Worm (Caenorhabditis elegans) whole organism, mixed stage, embryonic: ENCODE data around the gene rpn-9.

Source experiments
- M03D4.4 ChIP-seq: sonication (generic microtip); optimal IDR thresholded peaks from 2 replicates; lab custom pipeline; 2017; ENCODE audit warnings: mild to moderate bottlenecking, missing genetic modification characterization, missing compliant biosample characterization
- bed-3 ChIP-seq: fragments of 200-800 bp; sonication (Bioruptor generic); optimal IDR thresholded peaks from 3 replicates; lab custom pipeline; 2018; ENCODE audit warnings: mild to moderate bottlenecking, missing genetic modification characterization, moderate library complexity, missing compliant biosample characterization
- blmp-1 ChIP-seq: fragments of 150-350 bp; optimal IDR thresholded peaks from 2 replicates; lab custom pipeline; 2014; ENCODE audit warnings: missing biosample characterization, missing genetic modification characterization
- ceh-43 ChIP-seq: fragments of 200-800 bp; sonication (Bioruptor generic); optimal IDR thresholded peaks from 2 replicates; lab custom pipeline; 2018; ENCODE audit warnings: mild to moderate bottlenecking, missing genetic modification characterization, moderate library complexity, missing compliant biosample characterization
- ceh-83 ChIP-seq: fragments of 200-800 bp; sonication (Bioruptor generic); optimal IDR thresholded peaks from 2 replicates; lab custom pipeline; 2018; ENCODE audit warnings: mild to moderate bottlenecking, missing genetic modification characterization, missing compliant biosample characterization
- ces-1 ChIP-seq: fragments of 150-350 bp; optimal IDR thresholded peaks from 2 replicates; lab custom pipeline; 2014; ENCODE audit warnings: missing biosample characterization, missing genetic modification reagents, missing genetic modification characterization
- cnd-1 ChIP-seq: fragments of 200-800 bp; sonication (Bioruptor generic); optimal IDR thresholded peaks from 2 replicates; lab custom pipeline; 2018; ENCODE audit warnings: mild to moderate bottlenecking, missing genetic modification characterization, missing compliant biosample characterization
- drap-1 ChIP-seq: fragments of 200-800 bp; sonication (Bioruptor generic); optimal IDR thresholded peaks from 3 replicates; lab custom pipeline; 2018; ENCODE audit warnings: mild to moderate bottlenecking, missing genetic modification characterization, missing compliant biosample characterization
- elt-1 ChIP-seq: sonication (generic microtip); optimal IDR thresholded peaks from 2 replicates; lab custom pipeline; 2017; ENCODE audit warnings: missing genetic modification characterization, mild to moderate bottlenecking, missing compliant biosample characterization, antibody characterized with exemption, moderate library complexity, borderline replicate concordance; ENCODE audit not compliant: insufficient read depth
- elt-3 ChIP-seq: fragments of 150-350 bp; optimal IDR thresholded peaks from 2 replicates; lab custom pipeline; 2014; ENCODE audit warnings: missing biosample characterization, missing genetic modification characterization
- ham-2 ChIP-seq: fragments of 200-800 bp; sonication (Bioruptor generic); optimal IDR thresholded peaks from 2 replicates; lab custom pipeline; 2018; ENCODE audit warnings: mild to moderate bottlenecking, missing genetic modification characterization, missing compliant biosample characterization
- hlh-1 ChIP-seq: fragments of 150-350 bp; optimal IDR thresholded peaks from 2 replicates; lab custom pipeline; 2014; ENCODE audit warnings: missing biosample characterization, missing genetic modification reagents, missing genetic modification characterization
- lin-13 ChIP-seq: fragments of 150-350 bp; optimal IDR thresholded peaks from 2 replicates; lab custom pipeline; 2014; ENCODE audit warnings: missing biosample characterization, missing genetic modification characterization
- lin-32 ChIP-seq: fragments of 200-800 bp; sonication (Bioruptor generic); optimal IDR thresholded peaks from 2 replicates; lab custom pipeline; 2018; ENCODE audit warnings: mild to moderate bottlenecking, missing genetic modification characterization, missing compliant biosample characterization
- lsy-2 ChIP-seq: fragments of 150-350 bp; optimal IDR thresholded peaks from 2 replicates; lab custom pipeline; 2014; ENCODE audit warnings: missing biosample characterization, missing genetic modification characterization
- mab-5 ChIP-seq: fragments of 150-350 bp; optimal IDR thresholded peaks from 2 replicates; lab custom pipeline; 2014; ENCODE audit warnings: missing biosample characterization, missing genetic modification characterization
- mep-1 ChIP-seq: fragments of 150-350 bp; optimal IDR thresholded peaks from 2 replicates; lab custom pipeline; 2017; ENCODE audit warnings: missing biosample characterization, missing genetic modification reagents, missing genetic modification characterization, inconsistent platforms
- mls-2 ChIP-seq: sonication (generic microtip); optimal IDR thresholded peaks from 2 replicates; lab custom pipeline; 2016; ENCODE audit warnings: mild to moderate bottlenecking, missing genetic modification characterization, moderate library complexity, missing compliant biosample characterization
- nhr-12 ChIP-seq: fragments of 150-350 bp; optimal IDR thresholded peaks from 2 replicates; lab custom pipeline; 2014; ENCODE audit warnings: missing biosample characterization, missing genetic modification characterization
- nhr-2 ChIP-seq: fragments of 150-350 bp; optimal IDR thresholded peaks from 2 replicates; lab custom pipeline; 2014; ENCODE audit warnings: missing biosample characterization, missing genetic modification characterization
- nhr-237 ChIP-seq: fragments of 150-350 bp; optimal IDR thresholded peaks from 2 replicates; lab custom pipeline; 2014; ENCODE audit warnings: missing biosample characterization, missing genetic modification characterization
- nhr-28 ChIP-seq: fragments of 150-350 bp; optimal IDR thresholded peaks from 2 replicates; lab custom pipeline; 2014; ENCODE audit warnings: missing biosample characterization, missing genetic modification characterization
- nhr-76 ChIP-seq: sonication (generic microtip); optimal IDR thresholded peaks from 2 replicates; lab custom pipeline; 2017; ENCODE audit warnings: missing biosample characterization, missing genetic modification characterization
- pha-4 ChIP-seq: fragments of 150-350 bp; optimal IDR thresholded peaks from 2 replicates; lab custom pipeline; 2018; ENCODE audit warnings: missing biosample characterization, missing genetic modification reagents, missing genetic modification characterization
- sem-2 ChIP-seq: fragments of 200-800 bp; sonication (Bioruptor generic); optimal IDR thresholded peaks from 2 replicates; lab custom pipeline; 2018; ENCODE audit warnings: mild to moderate bottlenecking, missing genetic modification characterization, missing compliant biosample characterization
- snpc-4 ChIP-seq: fragments of 150-350 bp; optimal IDR thresholded peaks from 2 replicates; lab custom pipeline; 2014; ENCODE audit warnings: missing biosample characterization, missing genetic modification characterization
- sptf-1 ChIP-seq: sonication (generic microtip); optimal IDR thresholded peaks from 2 replicates; lab custom pipeline; 2017; ENCODE audit warnings: mild to moderate bottlenecking, missing genetic modification characterization, moderate library complexity, missing compliant biosample characterization
- tbx-8 ChIP-seq: fragments of 200-800 bp; sonication (Bioruptor generic); optimal IDR thresholded peaks from 2 replicates; lab custom pipeline; 2018; ENCODE audit warnings: mild to moderate bottlenecking, missing genetic modification characterization, moderate library complexity, missing compliant biosample characterization
- unc-120 ChIP-seq: sonication (generic microtip); optimal IDR thresholded peaks from 2 replicates; lab custom pipeline; 2017; ENCODE audit warnings: missing genetic modification characterization, missing compliant biosample characterization; ENCODE audit not compliant: poor library complexity, severe bottlenecking
- unc-62 ChIP-seq: fragments of 150-350 bp; optimal IDR thresholded peaks from 2 replicates; lab custom pipeline; 2014; ENCODE audit warnings: missing biosample characterization, missing genetic modification reagents, missing genetic modification characterization
- zip-8 ChIP-seq: fragments of 150-350 bp; optimal IDR thresholded peaks from 2 replicates; lab custom pipeline; 2014; ENCODE audit warnings: missing biosample characterization, missing genetic modification characterization
- ztf-11 ChIP-seq: fragments of 150-350 bp; optimal IDR thresholded peaks from 2 replicates; lab custom pipeline; 2014; ENCODE audit warnings: missing biosample characterization, missing genetic modification characterization

The rpn-9 gene

ce11 chrII:11285282-11285933, 46.7 kb upstream of the rpn-9 start:
- TF ChIP-seq M03D4.4 (tag; lab: Kevin White, UChicago) (no peak), ceh-83 (GFP tag; lab: Kevin White, UChicago) (peak; percentile 2), ham-2 (GFP tag; lab: Kevin White, UChicago) (peak; percentile 5), lin-13 (tag; lab: Kevin White, UChicago) (no peak), lin-32 (GFP tag; lab: Kevin White, UChicago) (no peak), sem-2 (GFP tag; lab: Kevin White, UChicago) (no peak), unc-62 (GFP tag; lab: Kevin White, UChicago) (no peak), zip-8 (tag; lab: Kevin White, UChicago) (peak; percentile 12), sptf-1 (peak; percentile 35), nhr-2 (tag; lab: Kevin White, UChicago) (peak; percentile 95)

ce11 chrII:11284701-11285100, 46.0 kb upstream of the rpn-9 start:
- TF ChIP-seq ceh-83 (GFP tag; lab: Kevin White, UChicago) (no peak), unc-62 (GFP tag; lab: Kevin White, UChicago) (peak; percentile 31), tbx-8 (GFP tag; lab: Kevin White, UChicago) (no peak), snpc-4 (tag; lab: Kevin White, UChicago) (no peak), ztf-11 (tag; lab: Kevin White, UChicago) (no peak), M03D4.4 (tag; lab: Kevin White, UChicago) (no peak), unc-120 (tag; lab: Kevin White, UChicago) (no peak), nhr-28 (tag; lab: Kevin White, UChicago) (no peak), lsy-2 (tag; lab: Kevin White, UChicago) (no peak), mls-2 (no peak), ces-1 (GFP tag; lab: Kevin White, UChicago) (no peak), mab-5 (tag; lab: Kevin White, UChicago) (no peak), elt-3 (tag; lab: Kevin White, UChicago) (no peak), sptf-1 (no peak), ceh-43 (peak; percentile 9), lin-13 (tag; lab: Kevin White, UChicago) (no peak), lin-32 (GFP tag; lab: Kevin White, UChicago) (no peak), cnd-1 (no peak), blmp-1 (tag; lab: Kevin White, UChicago) (peak; percentile 32)
- TF ChIP-seq, all 35 proteins: peak for 3

ce11 chrII:11283803-11284202, 45.1 kb upstream of the rpn-9 start:
- TF ChIP-seq sem-2 (GFP tag; lab: Kevin White, UChicago) (no peak), unc-62 (GFP tag; lab: Kevin White, UChicago) (no peak)

ce11 chrII:11283013-11283412, 44.3 kb upstream of the rpn-9 start:
- TF ChIP-seq mab-5 (tag; lab: Kevin White, UChicago) = no peak
- no peak for TF ChIP-seq bed-3 (GFP tag; lab: Kevin White, UChicago)
- peak; percentile 40 for TF ChIP-seq unc-62 (GFP tag; lab: Kevin White, UChicago)
- TF ChIP-seq ztf-11 (tag; lab: Kevin White, UChicago) = no peak
- TF ChIP-seq ces-1 (GFP tag; lab: Kevin White, UChicago) = no peak
- no peak for TF ChIP-seq mls-2
- TF ChIP-seq blmp-1 (tag; lab: Kevin White, UChicago) = no peak
- peak; percentile 83 for TF ChIP-seq hlh-1 (tag; lab: Kevin White, UChicago)
- TF ChIP-seq elt-1 = no peak
- TF ChIP-seq cnd-1 = no peak
- peak; percentile 4 for TF ChIP-seq unc-120 (tag; lab: Kevin White, UChicago)
- no peak for TF ChIP-seq nhr-12 (tag; lab: Kevin White, UChicago)
- TF ChIP-seq nhr-76 = no peak
- no peak for TF ChIP-seq elt-3 (tag; lab: Kevin White, UChicago)
- TF ChIP-seq mep-1 = no peak
- TF ChIP-seq drap-1 = no peak
- TF ChIP-seq pha-4 (tag; lab: Kevin White, UChicago) = no peak
- no peak for TF ChIP-seq lsy-2 (tag; lab: Kevin White, UChicago)
- TF ChIP-seq nhr-237 = no peak
- no peak for TF ChIP-seq ceh-43
- TF ChIP-seq ceh-83 (GFP tag; lab: Kevin White, UChicago) = no peak
- no peak for TF ChIP-seq ham-2 (GFP tag; lab: Kevin White, UChicago)
